Worm (Caenorhabditis elegans) whole organism, L4/young adult: ENCODE data around the gene clec-242.

Experiments
- W03F9.2 ChIP-seq: fragments of 150-350 bp; optimal IDR thresholded peaks from 2 replicates; lab custom pipeline; 2014; ENCODE audit warnings: missing biosample characterization, missing genetic modification characterization
- dao-5 ChIP-seq: sonication (generic microtip); optimal IDR thresholded peaks from 2 replicates; lab custom pipeline; 2016; ENCODE audit warnings: missing genotype, missing genetic modification characterization, moderate library complexity, missing compliant biosample characterization
- him-1 ChIP-seq: sonication (generic microtip); optimal IDR thresholded peaks from 2 replicates; lab custom pipeline; 2016; ENCODE audit warnings: missing genotype, missing genetic modification reagents, missing genetic modification characterization, missing compliant biosample characterization

DNA sequence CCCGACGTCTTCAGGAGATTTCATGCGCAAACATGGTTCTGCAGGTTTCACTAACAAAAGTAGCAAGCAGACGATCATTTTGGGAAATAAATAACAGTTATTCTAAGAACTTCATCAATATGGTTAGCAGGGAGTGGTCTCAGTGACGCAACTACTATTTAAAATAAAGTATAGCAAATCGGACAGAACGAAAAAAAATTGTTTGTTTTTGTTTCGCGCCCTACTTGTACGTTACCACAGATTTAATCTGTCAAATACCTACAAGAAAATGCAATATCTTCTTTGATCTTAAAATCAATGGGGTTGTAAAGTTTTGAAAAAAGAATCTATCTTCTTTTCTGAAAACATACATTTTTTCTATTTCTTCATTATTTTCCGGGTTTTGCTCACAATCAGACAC, 46.4 kb downstream of the clec-242 start, which contains the start of gene srz-96:
- no peak for TF ChIP-seq W03F9.2 (tag; lab: Kevin White, UChicago)
- TF ChIP-seq dao-5 (tag; lab: Kevin White, UChicago), result no peak
- no peak for TF ChIP-seq him-1 (tag; lab: Kevin White, UChicago)
